Worm (Caenorhabditis elegans) whole organism, early embryonic: ENCODE measurements around the gene faah-1.

ENCODE experiments used
- B0310.2 ChIP-seq: sonication (generic microtip); optimal IDR thresholded peaks from 2 replicates; lab custom pipeline; 2016; ENCODE audit warnings: mild to moderate bottlenecking, missing genetic modification characterization, missing compliant biosample characterization
- F13C5.2 ChIP-seq: sonication (generic microtip); optimal IDR thresholded peaks from 2 replicates; lab custom pipeline; 2017; ENCODE audit warnings: mild to moderate bottlenecking, missing genetic modification characterization, inconsistent platforms, missing compliant biosample characterization
- aly-1 ChIP-seq: sonication (generic microtip); optimal IDR thresholded peaks from 2 replicates; lab custom pipeline; 2016; ENCODE audit warnings: missing genetic modification characterization, missing compliant biosample characterization
- ama-1 ChIP-seq: fragments of 150-350 bp; optimal IDR thresholded peaks from 2 replicates; lab custom pipeline; 2014
- ceh-13 ChIP-seq: fragments of 200-800 bp; sonication (Bioruptor generic); optimal IDR thresholded peaks from 2 replicates; lab custom pipeline; 2018; ENCODE audit warnings: mild to moderate bottlenecking, missing genetic modification characterization, missing compliant biosample characterization
- ceh-36 ChIP-seq: sonication (generic microtip); optimal IDR thresholded peaks from 2 replicates; lab custom pipeline; 2016; ENCODE audit warnings: missing genetic modification characterization, inconsistent platforms, missing compliant biosample characterization
- ets-7 ChIP-seq: sonication (generic microtip); optimal IDR thresholded peaks from 2 replicates; lab custom pipeline; 2016; ENCODE audit warnings: missing genotype, missing genetic modification characterization, missing compliant biosample characterization
- flt-1 ChIP-seq: fragments of 200-800 bp; sonication (Bioruptor generic); IDR thresholded peaks from 2 replicates; pipeline ENCODE4 v1.3.6; 2022; ENCODE audit warnings: missing genetic modification characterization, missing compliant biosample characterization
- hmbx-1 ChIP-seq: sonication (generic microtip); optimal IDR thresholded peaks from 2 replicates; lab custom pipeline; 2016; ENCODE audit warnings: mild to moderate bottlenecking, missing genetic modification characterization, missing compliant biosample characterization
- hmg-4 ChIP-seq: fragments of 200-800 bp; sonication (Bioruptor generic); optimal IDR thresholded peaks from 2 replicates; lab custom pipeline; 2018; ENCODE audit warnings: mild to moderate bottlenecking, missing genetic modification characterization, missing compliant biosample characterization
- hnd-1 ChIP-seq: sonication (generic microtip); optimal IDR thresholded peaks from 2 replicates; lab custom pipeline; 2016; ENCODE audit warnings: missing genetic modification characterization, missing compliant biosample characterization
- pes-1 ChIP-seq: fragments of 200-800 bp; sonication (Bioruptor generic); IDR thresholded peaks from 2 replicates; pipeline ENCODE4 v1.3.6; 2022; ENCODE audit warnings: missing genetic modification reagents, missing genetic modification characterization, missing compliant biosample characterization
- scrt-1 ChIP-seq: fragments of 200-800 bp; sonication (Bioruptor generic); IDR thresholded peaks from 2 replicates; pipeline ENCODE4 v1.3.6; 2022; ENCODE audit warnings: missing genetic modification characterization, missing compliant biosample characterization
- sea-1 ChIP-seq: fragments of 200-800 bp; sonication (Bioruptor generic); conservative IDR thresholded peaks from 2 replicates; pipeline ENCODE4 v1.3.6; 2022; ENCODE audit warnings: missing genetic modification characterization, missing compliant biosample characterization
- tbx-11 ChIP-seq: fragments of 200-800 bp; sonication (Bioruptor generic); IDR thresholded peaks from 2 replicates; pipeline ENCODE4 v1.3.6; 2022; ENCODE audit warnings: missing genetic modification characterization, missing compliant biosample characterization
- tbx-37 ChIP-seq: fragments of 200-800 bp; sonication (Bioruptor generic); conservative IDR thresholded peaks from 2 replicates; pipeline ENCODE4 v1.3.6; 2022; ENCODE audit warnings: missing genetic modification reagents, missing genetic modification characterization, missing compliant biosample characterization
- tra-4 ChIP-seq: sonication (generic microtip); optimal IDR thresholded peaks from 2 replicates; lab custom pipeline; 2017; ENCODE audit warnings: missing genetic modification characterization, missing compliant biosample characterization

The faah-1 gene

DNA sequence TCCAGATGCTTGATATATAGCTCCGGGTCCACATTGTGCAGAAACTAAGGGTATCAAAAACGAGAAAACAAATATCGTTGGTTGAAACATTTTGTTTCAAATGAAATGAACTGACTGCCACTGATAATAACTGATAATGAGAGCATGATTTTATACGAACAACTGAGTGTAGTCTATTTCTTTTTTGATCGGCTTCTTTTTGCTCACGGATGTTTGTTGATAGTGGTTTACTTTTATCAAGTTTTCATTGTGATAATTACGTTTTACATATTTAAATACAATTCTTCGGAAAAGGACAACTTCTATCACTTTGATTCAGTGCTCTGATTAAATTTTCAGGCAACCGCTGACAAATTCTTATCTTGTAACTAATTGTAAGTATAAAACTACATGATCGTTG lies 4.5 kb downstream of the faah-1 start, which contains the start of gene clec-51:
TSS of gene clec-51 (minus strand) at position 114 of the 400 bp plus-strand sequence.
- TF ChIP-seq scrt-1 (GFP tag; lab: Robert Waterston, UW) (no peak), tbx-37 (GFP tag; lab: Robert Waterston, UW) (no peak), F13C5.2 (no peak)

- no peak for TF ChIP-seq tbx-37 (GFP tag; lab: Robert Waterston, UW)
Observed at ce11 chrIV:8164515-8164914, 5.3 kb downstream of the faah-1 start.

- no peak for TF ChIP-seq aly-1
- no peak for TF ChIP-seq ceh-13
- TF ChIP-seq ama-1 (lab: Kevin White, UChicago) = no peak
- no peak for TF ChIP-seq flt-1 (GFP tag; lab: Robert Waterston, UW)
- no peak for TF ChIP-seq hnd-1
- no peak for TF ChIP-seq tra-4
- TF ChIP-seq hmg-4 (GFP tag; lab: Kevin White, UChicago) = no peak
- no peak for TF ChIP-seq ceh-36 (tag; lab: Kevin White, UChicago)
- TF ChIP-seq pes-1 (GFP tag; lab: Robert Waterston, UW) = no peak
- TF ChIP-seq tbx-37 (GFP tag; lab: Robert Waterston, UW) = no peak
- no peak for TF ChIP-seq tbx-11 (GFP tag; lab: Robert Waterston, UW)
- no peak for TF ChIP-seq ets-7
- TF ChIP-seq B0310.2 (tag; lab: Kevin White, UChicago) = no peak
- TF ChIP-seq sea-1 = no peak
- no peak for TF ChIP-seq scrt-1 (GFP tag; lab: Robert Waterston, UW)
- no peak for TF ChIP-seq F13C5.2
- TF ChIP-seq hmbx-1 (tag; lab: Kevin White, UChicago) = no peak
Observed at ce11 chrIV:8165950-8166349, 6.8 kb downstream of the faah-1 start, which contains the start of gene B0218.7. Gene B0218.7 (minus strand): TSS chrIV:8166050.

- TF ChIP-seq B0310.2 (tag; lab: Kevin White, UChicago) = no peak
Observed at ce11 chrIV:8168660-8169059, 9.5 kb downstream of the faah-1 start, which contains the start of gene clec-52. Gene clec-52 (minus strand): TSS chrIV:8168760.

ce11 chrIV:8169674-8170073 lies 10.5 kb downstream of the faah-1 start, which contains the start of gene C07G1.15:
Gene C07G1.15 (plus strand): TSS chrIV:8169974.
- TF ChIP-seq F13C5.2 (no peak), pes-1 (GFP tag; lab: Robert Waterston, UW) (no peak), tra-4 (no peak), tbx-11 (GFP tag; lab: Robert Waterston, UW) (no peak), ceh-36 (tag; lab: Kevin White, UChicago) (no peak), sea-1 (no peak), ceh-13 (no peak), B0310.2 (tag; lab: Kevin White, UChicago) (no peak), ets-7 (no peak), ama-1 (lab: Kevin White, UChicago) (no peak), aly-1 (no peak), hnd-1 (no peak), hmg-4 (GFP tag; lab: Kevin White, UChicago) (no peak), hmbx-1 (tag; lab: Kevin White, UChicago) (no peak), scrt-1 (GFP tag; lab: Robert Waterston, UW) (no peak), flt-1 (GFP tag; lab: Robert Waterston, UW) (no peak), tbx-37 (GFP tag; lab: Robert Waterston, UW) (no peak)

ce11 chrIV:8170264-8170663 lies 11.1 kb downstream of the faah-1 start:
- TF ChIP-seq F13C5.2 (no peak), sea-1 (no peak), pes-1 (GFP tag; lab: Robert Waterston, UW) (no peak), ceh-36 (tag; lab: Kevin White, UChicago) (no peak), ama-1 (lab: Kevin White, UChicago) (no peak), ceh-13 (no peak), flt-1 (GFP tag; lab: Robert Waterston, UW) (no peak), hnd-1 (no peak), ets-7 (no peak), tbx-11 (GFP tag; lab: Robert Waterston, UW) (no peak), tra-4 (no peak)

DNA sequence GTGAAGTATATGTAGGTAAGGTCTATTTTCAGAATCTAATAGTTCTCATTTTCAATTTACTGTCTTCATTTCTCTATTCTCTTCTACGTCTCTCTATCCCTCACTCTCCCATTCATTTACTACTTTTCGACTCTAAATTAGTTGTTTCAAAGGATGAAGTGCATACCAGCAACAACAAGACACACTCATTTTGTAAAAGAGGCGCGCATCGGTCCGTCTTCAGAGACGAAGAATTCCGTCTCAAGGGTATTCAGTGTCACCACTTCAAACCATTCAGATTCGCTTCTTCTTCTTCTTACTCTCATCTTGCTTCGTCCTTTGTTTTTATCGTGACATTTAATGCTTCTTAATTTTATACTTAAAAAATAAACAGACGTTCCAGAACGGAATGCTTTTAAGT lies 12.2 kb downstream of the faah-1 start:
- TF ChIP-seq pes-1 (GFP tag; lab: Robert Waterston, UW) = no peak
- no peak for TF ChIP-seq ets-7
- no peak for TF ChIP-seq ama-1 (lab: Kevin White, UChicago)
- TF ChIP-seq ceh-13 = no peak
- no peak for TF ChIP-seq tbx-11 (GFP tag; lab: Robert Waterston, UW)
- TF ChIP-seq ceh-36 (tag; lab: Kevin White, UChicago) = no peak
- no peak for TF ChIP-seq B0310.2 (tag; lab: Kevin White, UChicago)
- no peak for TF ChIP-seq hmg-4 (GFP tag; lab: Kevin White, UChicago)
- TF ChIP-seq aly-1 = no peak
- TF ChIP-seq flt-1 (GFP tag; lab: Robert Waterston, UW) = no peak

ce11 chrIV:8173610-8174009 lies 14.4 kb downstream of the faah-1 start:
- TF ChIP-seq tra-4 (no peak), pes-1 (GFP tag; lab: Robert Waterston, UW) (no peak), flt-1 (GFP tag; lab: Robert Waterston, UW) (no peak), ets-7 (no peak)

ce11 chrIV:8174792-8175191 lies 15.6 kb downstream of the faah-1 start:
- no peak for TF ChIP-seq pes-1 (GFP tag; lab: Robert Waterston, UW)
- TF ChIP-seq ceh-36 (tag; lab: Kevin White, UChicago) = no peak
- TF ChIP-seq hnd-1 = no peak
- TF ChIP-seq ama-1 (lab: Kevin White, UChicago) = no peak
- TF ChIP-seq hmg-4 (GFP tag; lab: Kevin White, UChicago) = no peak
- no peak for TF ChIP-seq B0310.2 (tag; lab: Kevin White, UChicago)
- TF ChIP-seq tbx-37 (GFP tag; lab: Robert Waterston, UW) = no peak
- TF ChIP-seq ceh-13 = no peak
